Worm (Caenorhabditis elegans): ENCODE measurements around the gene Y80D3A.8.

Gene Y80D3A.8

DNA sequence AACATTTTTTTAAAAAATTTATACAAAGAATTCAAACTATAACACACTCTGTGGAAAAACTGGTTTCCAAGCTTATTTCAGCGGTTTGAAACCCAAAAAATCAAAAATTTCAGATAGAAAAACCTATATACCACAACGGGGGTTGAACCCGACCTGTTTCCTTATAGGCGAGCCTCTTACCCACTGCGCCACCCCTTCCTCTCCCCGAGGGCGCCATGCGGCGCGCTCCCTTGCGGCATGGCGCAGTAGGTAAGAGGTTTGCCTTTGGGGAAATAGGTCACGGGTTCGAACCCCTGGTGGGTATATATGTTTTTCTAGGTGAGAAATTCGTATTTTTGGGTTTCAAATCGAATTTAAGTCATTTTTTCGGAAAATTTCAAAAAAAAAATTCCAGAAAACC lies 27.3 kb upstream of the Y80D3A.8 start:
- TF ChIP-seq mbf-1 (tag; optimal IDR thresholded peaks at IDR 0.05): no peak
- no peak for TF ChIP-seq unc-55 (GFP tag; optimal IDR thresholded peaks at IDR 0.05)
- TF ChIP-seq aly-2 (tag; optimal IDR thresholded peaks at IDR 0.05): no peak
- no peak for TF ChIP-seq gmeb-1 (tag; optimal IDR thresholded peaks at IDR 0.05)
- no peak for TF ChIP-seq ZK546.5 (tag; optimal IDR thresholded peaks at IDR 0.05)
- no peak for TF ChIP-seq nhr-21 (tag; optimal IDR thresholded peaks at IDR 0.05)
- no peak for TF ChIP-seq elt-1 (tag; optimal IDR thresholded peaks at IDR 0.05)
- no peak for TF ChIP-seq crh-2 (tag; optimal IDR thresholded peaks at IDR 0.05)
- no peak for TF ChIP-seq lin-11 (tag; optimal IDR thresholded peaks at IDR 0.05)
- TF ChIP-seq dmd-4 (tag; optimal IDR thresholded peaks at IDR 0.05): no peak

DNA sequence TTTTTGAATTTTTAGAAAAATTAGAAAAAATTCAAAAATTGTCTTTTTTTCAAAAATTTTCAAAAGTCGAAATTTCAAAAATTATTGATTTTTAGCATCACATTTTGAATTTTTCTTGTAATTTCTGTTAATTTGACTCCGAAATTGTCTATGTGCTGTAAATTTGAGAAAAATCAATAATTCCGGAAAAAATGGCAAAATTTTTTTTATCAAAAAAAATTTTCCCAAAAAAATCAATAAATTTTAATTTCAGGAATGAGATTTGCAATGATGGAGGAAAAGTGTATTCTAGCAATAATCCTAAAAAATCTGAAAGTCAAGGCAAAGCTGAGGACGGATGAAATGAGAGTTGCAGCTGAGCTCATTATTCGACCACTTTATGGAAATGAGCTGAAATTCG lies 23.0 kb upstream of the Y80D3A.8 start:
- TF ChIP-seq dmd-4 (tag; optimal IDR thresholded peaks at IDR 0.05) (no peak), nhr-237 (tag; optimal IDR thresholded peaks at IDR 0.05) (no peak), nhr-11 (tag; optimal IDR thresholded peaks at IDR 0.05) (no peak), alr-1 (tag; optimal IDR thresholded peaks at IDR 0.05) (no peak), zag-1 (tag; optimal IDR thresholded peaks at IDR 0.05) (no peak), fos-1 (tag; optimal IDR thresholded peaks at IDR 0.05) (no peak), ztf-4 (tag; optimal IDR thresholded peaks at IDR 0.05) (no peak), unc-55 (GFP tag; optimal IDR thresholded peaks at IDR 0.05) (no peak), F13H6.1 (tag; optimal IDR thresholded peaks at IDR 0.05) (no peak), crh-2 (tag; optimal IDR thresholded peaks at IDR 0.05) (no peak), sma-9 (GFP tag; optimal IDR thresholded peaks at IDR 0.05) (no peak), sma-9 (tag; optimal IDR thresholded peaks at IDR 0.05) (no peak), ama-1 (optimal IDR thresholded peaks at IDR 0.05) (no peak), ceh-82 (tag; optimal IDR thresholded peaks at IDR 0.05) (no peak), unc-62 (GFP tag; optimal IDR thresholded peaks at IDR 0.05) (no peak), sma-3 (GFP tag; optimal IDR thresholded peaks at IDR 0.05) (no peak), nhr-21 (tag; optimal IDR thresholded peaks at IDR 0.05) (no peak), Y55F3AM.14 (GFP tag; optimal IDR thresholded peaks at IDR 0.05) (no peak)

DNA sequence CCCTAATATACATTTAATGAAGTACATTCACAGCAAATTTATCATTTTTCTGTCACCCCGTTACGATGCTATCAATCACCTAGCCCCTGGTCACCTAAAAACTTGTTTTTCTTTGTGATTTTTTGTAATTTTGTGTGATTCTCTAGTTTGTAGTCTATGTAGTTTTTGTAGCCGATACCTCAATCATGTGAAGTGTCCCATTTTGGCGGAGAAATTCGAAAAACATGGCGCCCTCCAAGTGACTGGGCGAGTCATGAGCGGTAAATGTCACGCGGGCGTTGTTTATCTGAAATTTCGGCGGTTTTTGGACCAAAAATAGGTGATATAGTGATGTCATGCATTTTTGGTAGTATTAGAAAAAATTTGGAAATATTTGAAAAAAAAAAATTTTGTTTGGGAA lies 9.7 kb upstream of the Y80D3A.8 start:
- no peak for TF ChIP-seq fos-1 (tag; optimal IDR thresholded peaks at IDR 0.05)
- TF ChIP-seq dmd-4 (tag; optimal IDR thresholded peaks at IDR 0.05): no peak
- no peak for TF ChIP-seq snpc-4 (tag; optimal IDR thresholded peaks at IDR 0.05)
- TF ChIP-seq ztf-1 (GFP tag; conservative IDR thresholded peaks at IDR 0.05): no peak
- no peak for TF ChIP-seq ztf-11 (tag; optimal IDR thresholded peaks at IDR 0.05)
- no peak for TF ChIP-seq skn-1 (tag; optimal IDR thresholded peaks at IDR 0.05)
- TF ChIP-seq nhr-10 (tag; optimal IDR thresholded peaks at IDR 0.05): no peak
- TF ChIP-seq sem-4 (tag; optimal IDR thresholded peaks at IDR 0.05): no peak
- TF ChIP-seq ama-1 (optimal IDR thresholded peaks at IDR 0.05): no peak
- no peak for TF ChIP-seq egl-27 (tag; optimal IDR thresholded peaks at IDR 0.05)
- no peak for TF ChIP-seq alr-1 (tag; optimal IDR thresholded peaks at IDR 0.05)
- no peak for TF ChIP-seq unc-55 (GFP tag; optimal IDR thresholded peaks at IDR 0.05)

DNA sequence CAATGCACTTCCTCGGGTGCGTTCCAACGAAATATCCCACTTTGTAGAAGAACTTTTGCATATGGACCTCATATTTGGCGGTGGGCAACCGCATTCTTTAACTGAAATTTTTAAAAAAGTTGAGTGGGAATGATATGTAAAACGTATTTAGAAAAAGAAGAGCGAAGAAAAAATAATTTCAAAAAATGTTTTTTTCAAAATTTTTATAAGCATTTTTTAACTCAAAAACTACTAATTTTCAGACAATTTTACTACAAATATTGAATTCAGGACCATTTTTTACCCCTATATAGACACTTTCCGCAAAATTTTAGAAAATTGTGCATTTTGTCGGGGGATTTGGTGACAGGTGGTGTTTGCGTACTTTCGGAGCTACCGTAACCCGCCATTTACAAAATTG lies 9.2 kb upstream of the Y80D3A.8 start, which contains the start of gene ptr-22:
TSS of gene ptr-22 (minus strand) at position 101 of the 400 bp plus-strand sequence.
- TF ChIP-seq sma-3 (GFP tag; optimal IDR thresholded peaks at IDR 0.05) (no peak), nhr-12 (tag; optimal IDR thresholded peaks at IDR 0.05) (no peak), C34F6.9 (tag; optimal IDR thresholded peaks at IDR 0.05) (no peak), R02D3.7 (tag; optimal IDR thresholded peaks at IDR 0.05) (no peak), lin-13 (GFP tag; optimal IDR thresholded peaks at IDR 0.05) (no peak), aly-2 (tag; optimal IDR thresholded peaks at IDR 0.05) (no peak), nhr-10 (tag; optimal IDR thresholded peaks at IDR 0.05) (no peak), unc-55 (GFP tag; optimal IDR thresholded peaks at IDR 0.05) (no peak), zag-1 (tag; optimal IDR thresholded peaks at IDR 0.05) (no peak), unc-39 (tag; optimal IDR thresholded peaks at IDR 0.05) (no peak), nhr-237 (tag; optimal IDR thresholded peaks at IDR 0.05) (no peak)

DNA sequence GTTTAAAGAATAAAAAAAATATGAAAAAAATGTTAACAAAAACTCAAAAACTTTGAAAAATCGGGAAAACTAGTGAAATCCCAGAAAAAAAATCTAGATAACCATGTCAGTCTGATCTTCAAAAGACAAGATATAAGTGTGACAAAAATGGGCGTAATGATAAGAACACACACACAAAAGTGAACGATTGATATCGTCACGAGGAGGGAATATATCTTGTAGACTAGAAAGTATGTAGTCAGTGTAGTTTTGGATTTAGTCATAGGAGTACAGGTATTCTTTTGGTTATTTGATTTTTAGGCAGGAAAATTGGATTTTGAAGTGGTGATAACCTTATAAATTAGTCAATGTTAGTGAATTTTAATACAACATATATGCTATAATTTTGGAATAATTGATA lies 5.9 kb upstream of the Y80D3A.8 start:
- peak; percentile 11 for TF ChIP-seq nhr-25 (tag; optimal IDR thresholded peaks at IDR 0.05)
- TF ChIP-seq zag-1 (tag; optimal IDR thresholded peaks at IDR 0.05): no peak

Measured in whole organism, L2 larva.